Worm (Caenorhabditis elegans) whole organism, midembryonic: ENCODE data around the gene npr-13.
"Not testable (repeated sequence)": the region's sequence is repeated elsewhere in the genome, so short reads cannot be mapped to it uniquely, and the experiment has no call there.

Experiments used
- T22C8.4 ChIP-seq: fragments of 200-800 bp; sonication (Bioruptor generic); IDR thresholded peaks from 2 replicates; pipeline ENCODE4 v1.3.6; 2022; ENCODE audit warnings: missing genetic modification characterization, missing compliant biosample characterization
- cog-1 ChIP-seq: sonication (generic microtip); optimal IDR thresholded peaks from 2 replicates; lab custom pipeline; 2016; ENCODE audit warnings: missing genetic modification characterization, missing compliant biosample characterization
- flt-1 ChIP-seq: fragments of 200-800 bp; sonication (Bioruptor generic); IDR thresholded peaks from 2 replicates; pipeline ENCODE4 v1.3.6; 2022; ENCODE audit warnings: missing genetic modification characterization, missing compliant biosample characterization
- klf-2 ChIP-seq: fragments of 200-800 bp; sonication (Bioruptor generic); conservative IDR thresholded peaks from 2 replicates; pipeline ENCODE4 v1.3.6; 2022; ENCODE audit warnings: missing genetic modification reagents, missing genetic modification characterization, missing compliant biosample characterization
- med-1 ChIP-seq: sonication (generic microtip); optimal IDR thresholded peaks from 2 replicates; lab custom pipeline; 2017; ENCODE audit warnings: missing genetic modification characterization, mild to moderate bottlenecking, missing compliant biosample characterization, antibody characterized with exemption, missing genetic modification reagents; ENCODE audit not compliant: insufficient read depth
- ref-1 ChIP-seq: fragments of 200-800 bp; sonication (Bioruptor generic); conservative IDR thresholded peaks from 2 replicates; pipeline ENCODE4 v1.3.6; 2022; ENCODE audit warnings: missing genetic modification reagents, missing genetic modification characterization, missing compliant biosample characterization
- tab-1 ChIP-seq: fragments of 200-800 bp; sonication (Bioruptor generic); IDR thresholded peaks from 2 replicates; pipeline ENCODE4 v1.3.6; 2022; ENCODE audit warnings: missing genetic modification characterization, missing compliant biosample characterization
- ztf-23 ChIP-seq: fragments of 200-800 bp; sonication (Bioruptor generic); IDR thresholded peaks from 2 replicates; pipeline ENCODE4 v1.3.6; 2022; ENCODE audit warnings: missing genetic modification reagents, missing genetic modification characterization, missing compliant biosample characterization
- ztf-29 ChIP-seq: fragments of 200-800 bp; sonication (Bioruptor generic); IDR thresholded peaks from 2 replicates; pipeline ENCODE4 v1.3.6; 2022; ENCODE audit warnings: missing genetic modification reagents, missing genetic modification characterization, missing compliant biosample characterization

Gene npr-13

ce11 chrV:14876724-14877123 lies 18.3 kb upstream of the npr-13 start, which contains the start of gene ZC412.10:
Gene ZC412.10 (minus strand): TSS chrV:14876824.
- TF ChIP-seq tab-1 (GFP tag; lab: Robert Waterston, UW); ztf-23 (GFP tag; lab: Robert Waterston, UW); med-1 (GFP tag; lab: Kevin White, UChicago): not testable (repeated sequence)

DNA sequence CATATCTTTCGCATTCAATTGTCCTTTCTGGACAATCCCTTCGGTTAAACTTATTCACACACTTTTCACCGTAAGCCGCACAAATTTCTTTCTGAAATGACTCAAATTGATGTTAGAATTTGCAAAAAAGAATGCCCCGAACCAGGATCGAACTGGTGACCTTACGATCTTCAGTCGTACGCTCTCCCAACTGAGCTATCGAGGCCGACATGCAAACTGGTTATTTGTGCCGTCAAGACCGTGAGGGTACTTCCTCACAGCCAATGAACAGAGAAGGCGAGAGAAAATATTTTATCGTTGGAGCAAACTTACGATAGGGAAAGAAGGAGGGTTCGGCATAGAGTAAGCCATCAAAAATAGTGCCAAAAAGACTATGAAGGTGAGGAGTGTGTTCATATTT lies 17.9 kb upstream of the npr-13 start:
- TF ChIP-seq T22C8.4 (GFP tag; lab: Robert Waterston, UW) (peak; percentile 44; the same call in 1 of the 2 replicates), cog-1 (tag; lab: Kevin White, UChicago) (no peak), med-1 (GFP tag; lab: Kevin White, UChicago) (peak; percentile 2), ztf-23 (GFP tag; lab: Robert Waterston, UW) (peak; percentile 77), ref-1 (GFP tag; lab: Robert Waterston, UW) (peak; percentile 34; the same call in 1 of the 2 replicates), flt-1 (GFP tag; lab: Robert Waterston, UW) (peak; percentile 86), klf-2 (GFP tag; lab: Robert Waterston, UW) (no peak), ztf-29 (peak; percentile 48; the same call in 1 of the 2 replicates), tab-1 (GFP tag; lab: Robert Waterston, UW) (peak; percentile 82)

DNA sequence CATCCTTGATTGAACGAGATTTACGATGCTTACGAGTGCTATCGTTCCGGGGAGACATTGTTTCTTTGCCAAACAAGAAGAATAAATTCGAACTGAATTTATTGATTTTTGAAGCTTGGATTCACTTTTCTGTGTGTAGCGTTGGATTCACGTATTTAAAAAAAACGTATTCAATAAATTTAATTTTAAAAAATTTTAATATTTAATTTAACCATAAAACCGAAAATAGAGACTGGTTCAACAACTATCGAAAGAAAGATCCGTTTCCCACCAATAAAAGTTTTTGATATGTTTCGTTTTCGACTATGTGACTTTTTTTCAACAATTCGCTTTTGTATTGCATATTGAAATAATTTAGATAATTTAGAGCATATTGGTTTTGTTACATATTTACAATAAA lies 17.0 kb upstream of the npr-13 start, which contains the start of gene ZC412.5:
ZC412.5 (minus strand) TSS at position 101 of the 400 bp plus-strand sequence.
- TF ChIP-seq flt-1 (GFP tag; lab: Robert Waterston, UW) (no peak), T22C8.4 (GFP tag; lab: Robert Waterston, UW) (no peak), ztf-29 (no peak), med-1 (GFP tag; lab: Kevin White, UChicago) (no peak), ref-1 (GFP tag; lab: Robert Waterston, UW) (no peak), cog-1 (tag; lab: Kevin White, UChicago) (no peak), ztf-23 (GFP tag; lab: Robert Waterston, UW) (no peak), klf-2 (GFP tag; lab: Robert Waterston, UW) (no peak), tab-1 (GFP tag; lab: Robert Waterston, UW) (no peak)

DNA sequence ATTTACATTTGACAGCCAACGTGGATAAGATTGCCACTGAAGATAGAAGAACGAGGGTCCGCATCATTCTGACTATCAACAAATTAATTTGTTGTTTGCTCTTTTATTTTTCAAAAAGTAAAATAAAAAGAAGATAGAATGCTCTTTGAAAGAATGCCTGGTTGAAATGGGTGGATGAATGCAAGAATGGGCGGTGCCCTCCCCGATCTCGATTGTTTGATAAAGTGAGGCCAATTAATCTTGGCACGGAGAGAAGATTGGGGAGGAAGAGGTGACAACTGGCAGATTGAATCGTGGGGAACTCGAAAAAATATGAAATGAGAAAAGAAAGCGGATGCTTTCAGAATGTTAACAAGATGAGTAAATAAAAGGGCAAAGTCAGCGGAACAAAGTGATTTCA lies 13.0 kb upstream of the npr-13 start, which contains the start of gene ZC412.3:
ZC412.3 (minus strand) TSS at position 183 of the 400 bp plus-strand sequence.
- TF ChIP-seq med-1 (GFP tag; lab: Kevin White, UChicago) = no peak
- no peak for TF ChIP-seq T22C8.4 (GFP tag; lab: Robert Waterston, UW)
- no peak for TF ChIP-seq cog-1 (tag; lab: Kevin White, UChicago)
- TF ChIP-seq klf-2 (GFP tag; lab: Robert Waterston, UW) = no peak
- no peak for TF ChIP-seq ztf-29
- no peak for TF ChIP-seq tab-1 (GFP tag; lab: Robert Waterston, UW)
- no peak for TF ChIP-seq flt-1 (GFP tag; lab: Robert Waterston, UW)
- TF ChIP-seq ztf-23 (GFP tag; lab: Robert Waterston, UW) = no peak
- TF ChIP-seq ref-1 (GFP tag; lab: Robert Waterston, UW) = no peak

DNA sequence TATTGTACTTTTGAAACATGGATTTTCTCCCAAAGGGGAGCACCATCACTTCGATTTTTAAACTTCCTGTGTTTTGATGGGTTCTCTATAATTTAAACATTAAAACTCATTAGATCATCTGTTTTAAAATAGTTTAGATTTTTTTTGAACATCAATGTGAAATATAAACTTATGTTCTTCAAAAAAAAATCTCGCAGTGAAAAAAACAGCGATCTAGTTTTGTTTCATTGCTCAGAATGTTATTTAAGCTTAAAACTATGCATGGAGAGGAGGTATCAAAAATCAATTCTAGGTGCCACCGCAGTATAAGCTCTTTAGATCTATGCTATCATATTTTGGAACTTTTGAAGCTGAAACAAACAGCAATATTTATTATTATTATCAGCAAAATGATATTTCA lies 9.8 kb upstream of the npr-13 start, which contains the start of gene gcy-14:
gcy-14 (minus strand) TSS at position 101 of the 400 bp plus-strand sequence.
- TF ChIP-seq ref-1 (GFP tag; lab: Robert Waterston, UW) (no peak), ztf-29 (no peak), cog-1 (tag; lab: Kevin White, UChicago) (no peak), flt-1 (GFP tag; lab: Robert Waterston, UW) (no peak), tab-1 (GFP tag; lab: Robert Waterston, UW) (no peak), ztf-23 (GFP tag; lab: Robert Waterston, UW) (no peak), T22C8.4 (GFP tag; lab: Robert Waterston, UW) (no peak), med-1 (GFP tag; lab: Kevin White, UChicago) (no peak), klf-2 (GFP tag; lab: Robert Waterston, UW) (no peak)

ce11 chrV:14859380-14859779 lies 977 bp upstream of the npr-13 start:
- TF ChIP-seq T22C8.4 (GFP tag; lab: Robert Waterston, UW) (no peak), klf-2 (GFP tag; lab: Robert Waterston, UW) (no peak), cog-1 (tag; lab: Kevin White, UChicago) (no peak), ztf-29 (no peak), flt-1 (GFP tag; lab: Robert Waterston, UW) (no peak), tab-1 (GFP tag; lab: Robert Waterston, UW) (no peak)

- no peak; the same call in none of the 2 replicates for TF ChIP-seq flt-1 (GFP tag; lab: Robert Waterston, UW)
- TF ChIP-seq ztf-23 (GFP tag; lab: Robert Waterston, UW) = peak; percentile 78; the same call in 1 of the 2 replicates
- TF ChIP-seq cog-1 (tag; lab: Kevin White, UChicago) = no peak
- peak; percentile 80 for TF ChIP-seq ref-1 (GFP tag; lab: Robert Waterston, UW)
- no peak for TF ChIP-seq ztf-29
- peak; percentile 62; the same call in 1 of the 2 replicates for TF ChIP-seq T22C8.4 (GFP tag; lab: Robert Waterston, UW)
- peak; percentile 44 for TF ChIP-seq med-1 (GFP tag; lab: Kevin White, UChicago)
- peak; percentile 46; the same call in 1 of the 2 replicates for TF ChIP-seq klf-2 (GFP tag; lab: Robert Waterston, UW)
- peak; percentile 84 for TF ChIP-seq tab-1 (GFP tag; lab: Robert Waterston, UW)
Observed at ce11 chrV:14855626-14856025, 2.8 kb downstream of the npr-13 start.

ce11 chrV:14854261-14854660 lies 4.1 kb downstream of the npr-13 start:
- no peak for TF ChIP-seq med-1 (GFP tag; lab: Kevin White, UChicago)
- no peak for TF ChIP-seq cog-1 (tag; lab: Kevin White, UChicago)
- no peak for TF ChIP-seq ref-1 (GFP tag; lab: Robert Waterston, UW)
- TF ChIP-seq T22C8.4 (GFP tag; lab: Robert Waterston, UW) = no peak
- TF ChIP-seq ztf-23 (GFP tag; lab: Robert Waterston, UW) = no peak
- TF ChIP-seq ztf-29 = no peak
- TF ChIP-seq klf-2 (GFP tag; lab: Robert Waterston, UW) = no peak
- TF ChIP-seq flt-1 (GFP tag; lab: Robert Waterston, UW) = no peak
- no peak for TF ChIP-seq tab-1 (GFP tag; lab: Robert Waterston, UW)

DNA sequence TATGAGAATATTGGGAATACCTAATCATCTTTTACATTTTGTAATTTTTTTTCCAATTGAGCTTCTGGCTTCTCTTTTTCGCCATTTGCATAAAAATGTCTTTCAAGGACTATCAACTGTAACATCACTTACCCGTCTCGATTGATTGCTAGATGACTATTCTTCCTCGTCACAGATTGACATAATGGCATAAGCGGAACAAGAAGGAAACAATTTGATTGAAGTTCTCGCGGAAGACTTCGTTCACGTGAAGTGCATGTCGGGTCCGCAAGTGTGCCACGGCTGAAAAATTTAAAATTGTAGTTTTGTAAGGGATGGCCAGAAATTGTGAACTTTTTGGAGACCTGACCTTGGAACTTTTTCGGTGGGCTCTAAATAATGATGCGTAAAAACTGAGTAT lies 4.7 kb downstream of the npr-13 start:
- no peak for TF ChIP-seq klf-2 (GFP tag; lab: Robert Waterston, UW)
- no peak for TF ChIP-seq ztf-23 (GFP tag; lab: Robert Waterston, UW)
- TF ChIP-seq ref-1 (GFP tag; lab: Robert Waterston, UW) = no peak
- no peak for TF ChIP-seq med-1 (GFP tag; lab: Kevin White, UChicago)
- no peak for TF ChIP-seq T22C8.4 (GFP tag; lab: Robert Waterston, UW)
- TF ChIP-seq tab-1 (GFP tag; lab: Robert Waterston, UW) = no peak
- TF ChIP-seq cog-1 (tag; lab: Kevin White, UChicago) = no peak
- no peak for TF ChIP-seq ztf-29
- no peak for TF ChIP-seq flt-1 (GFP tag; lab: Robert Waterston, UW)
